Fruit fly (Drosophila melanogaster) whole organism, wandering third instar larva: Measurements from ENCODE around the gene CG3224.

ENCODE experiments used
- Abd-B ChIP-seq: fragments of >200 bp; optimal IDR thresholded peaks from 2 replicates; lab custom pipeline; 2017; ENCODE audit warnings: missing biosample characterization, missing genetic modification characterization
- CG32264 ChIP-seq: fragments of 200-800 bp; sonication (Bioruptor generic); optimal IDR thresholded peaks from 2 replicates; lab custom pipeline; 2016; ENCODE audit warnings: missing biosample characterization, missing genetic modification characterization
- CG9705 ChIP-seq: fragments of 200-800 bp; sonication (Bioruptor generic); optimal IDR thresholded peaks from 2 replicates; lab custom pipeline; 2018; ENCODE audit warnings: missing biosample characterization, mild to moderate bottlenecking, missing genetic modification characterization
- CrebA ChIP-seq: fragments of 200-800 bp; sonication (Bioruptor generic); optimal IDR thresholded peaks from 2 replicates; lab custom pipeline; 2016; ENCODE audit warnings: missing biosample characterization, mild to moderate bottlenecking, missing genetic modification characterization, borderline replicate concordance
- Dfd ChIP-seq: fragments of >200 bp; optimal IDR thresholded peaks from 2 replicates; lab custom pipeline; 2017; ENCODE audit warnings: missing biosample characterization, missing genetic modification characterization
- Dif ChIP-seq: fragments of 200-275, 200-300 bp; sonication (Bioruptor generic); optimal IDR thresholded peaks from 2 replicates; lab custom pipeline; 2018; ENCODE audit warnings: missing biosample characterization, missing genetic modification characterization; ENCODE audit not compliant: partially characterized antibody
- GATAd ChIP-seq: sonication (Bioruptor generic); optimal IDR thresholded peaks from 2 replicates; lab custom pipeline; 2016; ENCODE audit warnings: missing biosample characterization, missing genetic modification characterization
- HLH106 ChIP-seq: fragments of 200-800 bp; optimal IDR thresholded peaks from 3 replicates; lab custom pipeline; 2019; ENCODE audit warnings: missing biosample characterization, mild to moderate bottlenecking, missing genetic modification characterization, moderate library complexity
- Hnf4 ChIP-seq: fragments of 200-800 bp; sonication (Bioruptor generic); optimal IDR thresholded peaks from 2 replicates; lab custom pipeline; 2016; ENCODE audit warnings: missing biosample characterization, mild to moderate bottlenecking, missing genetic modification characterization
- Hr78 ChIP-seq: fragments of >200 bp; optimal IDR thresholded peaks from 2 replicates; lab custom pipeline; 2017; ENCODE audit warnings: missing biosample characterization, missing genetic modification characterization
- Hr83 ChIP-seq: fragments of 200-300 bp; sonication (Bioruptor generic); optimal IDR thresholded peaks from 2 replicates; lab custom pipeline; 2016; ENCODE audit warnings: missing biosample characterization, mild to moderate bottlenecking, missing genetic modification characterization, moderate library complexity; ENCODE audit not compliant: poor library complexity, severe bottlenecking
- Jra ChIP-seq: sonication (Bioruptor generic); optimal IDR thresholded peaks from 2 replicates; lab custom pipeline; 2016; ENCODE audit warnings: missing biosample characterization, missing genetic modification characterization
- Mio ChIP-seq: sonication (Bioruptor generic); optimal IDR thresholded peaks from 2 replicates; lab custom pipeline; 2016; ENCODE audit warnings: missing biosample characterization, missing genetic modification characterization
- Myc ChIP-seq: fragments of >200 bp; optimal IDR thresholded peaks from 2 replicates; lab custom pipeline; 2017
- N ChIP-seq: fragments of >200 bp; optimal IDR thresholded peaks from 2 replicates; lab custom pipeline; 2018; ENCODE audit warnings: missing biosample characterization, missing external identifiers, missing genetic modification characterization
- OdsH ChIP-seq: fragments of 200-800 bp; sonication (Bioruptor generic); optimal IDR thresholded peaks from 2 replicates; lab custom pipeline; 2016; ENCODE audit warnings: missing biosample characterization, mild to moderate bottlenecking, missing genetic modification characterization
- Rel ChIP-seq, 2 experiments: fragments of 200-800 bp; sonication (Bioruptor generic) in 1 of 2; optimal IDR thresholded peaks; 2 replicates in 1 of 2; 3 replicates in 1 of 2; lab custom pipeline; 2016 to 2019; ENCODE audit warnings: mild to moderate bottlenecking in 2 of 2, missing biosample characterization in 2 of 2, missing genetic modification characterization in 2 of 2, moderate library complexity in 1 of 2
- Sp1 ChIP-seq: fragments of 200-800 bp; sonication (Bioruptor generic); optimal IDR thresholded peaks from 3 replicates; lab custom pipeline; 2019; ENCODE audit warnings: missing biosample characterization, mild to moderate bottlenecking, missing genetic modification characterization, moderate library complexity
- Vsx2 ChIP-seq: fragments of 200-300, 225-300 bp; sonication (Bioruptor generic); optimal IDR thresholded peaks from 2 replicates; lab custom pipeline; 2018; ENCODE audit warnings: missing biosample characterization, missing genetic modification characterization; ENCODE audit not compliant: partially characterized antibody
- br ChIP-seq: fragments of 200-800 bp; sonication (Bioruptor generic); optimal IDR thresholded peaks from 2 replicates; lab custom pipeline; 2016; ENCODE audit warnings: missing biosample characterization, missing genetic modification characterization
- brk ChIP-seq: fragments of 200-800 bp; sonication (Bioruptor generic); optimal IDR thresholded peaks from 2 replicates; lab custom pipeline; 2016; ENCODE audit warnings: missing biosample characterization, mild to moderate bottlenecking, missing genetic modification characterization
- dl ChIP-seq, 2 experiments: fragments of 175-275, 200-275 bp in 1 of 2; fragments of 200-275 bp in 1 of 2; sonication (Bioruptor generic); optimal IDR thresholded peaks; lab custom pipeline; 2018; ENCODE audit warnings: mild to moderate bottlenecking in 2 of 2, missing biosample characterization in 2 of 2, missing genetic modification characterization in 2 of 2, moderate library complexity in 2 of 2; ENCODE audit not compliant: partially characterized antibody in 2 of 2, insufficient read depth in 1 of 2
- dmrt93B ChIP-seq: fragments of 200-800 bp; sonication (Bioruptor generic); optimal IDR thresholded peaks from 2 replicates; lab custom pipeline; 2018; ENCODE audit warnings: missing biosample characterization, mild to moderate bottlenecking, missing genetic modification characterization
- dsf ChIP-seq: sonication (Bioruptor generic); optimal IDR thresholded peaks from 2 replicates; lab custom pipeline; 2016; ENCODE audit warnings: missing biosample characterization, missing genetic modification characterization, borderline replicate concordance
- ey ChIP-seq: fragments of 200-800 bp; sonication (Bioruptor generic); optimal IDR thresholded peaks from 2 replicates; lab custom pipeline; 2016; ENCODE audit warnings: missing biosample characterization, missing genetic modification characterization
- foxo ChIP-seq, 2 experiments: fragments of 200-800 bp; sonication (Bioruptor generic); optimal IDR thresholded peaks; 2 replicates in 1 of 2; 3 replicates in 1 of 2; lab custom pipeline; 2016 to 2017; ENCODE audit warnings: missing biosample characterization in 2 of 2, missing genetic modification characterization in 2 of 2
- fru ChIP-seq: fragments of 200-800 bp; sonication (Bioruptor generic); optimal IDR thresholded peaks from 3 replicates; lab custom pipeline; 2016; ENCODE audit warnings: missing biosample characterization, mild to moderate bottlenecking, missing genetic modification characterization
- h ChIP-seq: fragments of 200-800 bp; sonication (Bioruptor generic); optimal IDR thresholded peaks from 3 replicates; lab custom pipeline; 2016; ENCODE audit warnings: missing biosample characterization, mild to moderate bottlenecking, missing genetic modification characterization
- jim ChIP-seq: fragments of 175-275, 200-325 bp; sonication (Bioruptor generic); optimal IDR thresholded peaks from 2 replicates; lab custom pipeline; 2016; ENCODE audit warnings: missing biosample characterization, mild to moderate bottlenecking, missing genetic modification characterization
- lola ChIP-seq: fragments of >200 bp; optimal IDR thresholded peaks from 2 replicates; lab custom pipeline; 2017; ENCODE audit warnings: missing biosample characterization, missing genetic modification characterization
- pan ChIP-seq: fragments of >200 bp; optimal IDR thresholded peaks from 2 replicates; lab custom pipeline; 2017
- psq ChIP-seq: fragments of 200-800 bp; sonication (Bioruptor generic); optimal IDR thresholded peaks from 3 replicates; lab custom pipeline; 2017; ENCODE audit warnings: missing biosample characterization, mild to moderate bottlenecking, missing genetic modification characterization, moderate library complexity
- rgr ChIP-seq: fragments of 200-800 bp; sonication (Bioruptor generic); optimal IDR thresholded peaks from 3 replicates; lab custom pipeline; 2016; ENCODE audit warnings: missing biosample characterization, mild to moderate bottlenecking, missing genetic modification characterization
- sage ChIP-seq: fragments of 200-800 bp; sonication (Bioruptor generic); optimal IDR thresholded peaks from 2 replicates; lab custom pipeline; 2016; ENCODE audit warnings: missing biosample characterization, mild to moderate bottlenecking, missing genetic modification characterization
- sv ChIP-seq: fragments of 200-800 bp; sonication (Bioruptor generic); optimal IDR thresholded peaks from 3 replicates; lab custom pipeline; 2016; ENCODE audit warnings: missing biosample characterization, missing genetic modification characterization
- tai ChIP-seq: sonication (Bioruptor generic); optimal IDR thresholded peaks from 2 replicates; lab custom pipeline; 2016; ENCODE audit warnings: missing biosample characterization, missing genetic modification characterization
- usp ChIP-seq: fragments of >200 bp; optimal IDR thresholded peaks from 2 replicates; lab custom pipeline; 2017; ENCODE audit warnings: missing biosample characterization, missing genetic modification characterization
- woc ChIP-seq: sonication (Bioruptor generic); optimal IDR thresholded peaks from 2 replicates; lab custom pipeline; 2016; ENCODE audit warnings: missing biosample characterization, mild to moderate bottlenecking, missing genetic modification characterization

The CG3224 gene

dm6 chrX:6621566-6622006 is 39.7 kb downstream of the CG3224 start:
- TF ChIP-seq Mio (GFP tag; lab: Kevin White, UChicago): no peak
- TF ChIP-seq sv: peak; percentile 18
- no peak for TF ChIP-seq Dfd (GFP tag; lab: Kevin White, UChicago)
- TF ChIP-seq jim (GFP tag; lab: Kevin White, UChicago): no peak
- TF ChIP-seq Myc (lab: Kevin White, UChicago): no peak
- TF ChIP-seq usp (GFP tag; lab: Kevin White, UChicago): no peak

DNA sequence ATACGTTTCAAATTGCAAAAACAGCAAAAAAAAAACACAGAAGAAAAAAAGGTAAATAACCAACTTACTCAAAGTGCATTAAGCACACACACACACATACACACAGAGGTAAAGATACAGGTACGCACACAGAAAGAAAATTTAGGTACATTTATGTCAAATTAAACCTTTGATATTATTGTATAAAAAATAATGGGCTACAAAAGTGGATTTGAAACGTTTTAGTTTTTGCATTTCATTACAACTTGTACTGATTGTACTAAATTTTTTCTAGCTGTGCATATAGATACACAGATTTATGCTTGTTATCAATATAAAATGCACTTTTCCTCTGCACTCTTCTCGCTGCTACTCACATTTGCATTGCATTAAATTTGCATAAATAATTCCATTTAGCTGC is 43.9 kb downstream of the CG3224 start:
- TF ChIP-seq psq (GFP tag; lab: Kevin White, UChicago) (no peak), pan (no peak), Dfd (GFP tag; lab: Kevin White, UChicago) (no peak), N (GFP tag; lab: Kevin White, UChicago) (no peak), sv (no peak), lola (GFP tag; lab: Kevin White, UChicago) (no peak), Sp1 (GFP tag; lab: Kevin White, UChicago) (no peak), Hr78 (no peak), brk (GFP tag; lab: Kevin White, UChicago) (no peak), sage (GFP tag; lab: Kevin White, UChicago) (no peak), ey (GFP tag; lab: Kevin White, UChicago) (no peak), br (no peak), foxo (GFP tag; optimal IDR thresholded peaks at IDR 0.05; lab: Kevin White, UChicago) (no peak), usp (GFP tag; lab: Kevin White, UChicago) (no peak)

- TF ChIP-seq br: no peak
- TF ChIP-seq fru (GFP tag; lab: Kevin White, UChicago): no peak
- TF ChIP-seq Abd-B (GFP tag; lab: Kevin White, UChicago): no peak
- no peak for TF ChIP-seq dmrt93B (GFP tag; lab: Kevin White, UChicago)
- no peak for TF ChIP-seq HLH106 (tag; lab: Kevin White, UChicago)
- no peak for TF ChIP-seq OdsH (GFP tag; lab: Kevin White, UChicago)
- TF ChIP-seq Hr78: no peak
- no peak for TF ChIP-seq tai
- TF ChIP-seq Sp1 (GFP tag; lab: Kevin White, UChicago): no peak
- TF ChIP-seq Dif (GFP tag; lab: Kevin White, UChicago): no peak
- no peak for TF ChIP-seq Dfd (GFP tag; lab: Kevin White, UChicago)
- no peak for TF ChIP-seq Jra (GFP tag; lab: Kevin White, UChicago)
- no peak for TF ChIP-seq ey (GFP tag; lab: Kevin White, UChicago)
- no peak for TF ChIP-seq Mio (GFP tag; lab: Kevin White, UChicago)
- no peak for TF ChIP-seq rgr (GFP tag; lab: Kevin White, UChicago)
Measured at dm6 chrX:6616771-6617170, 44.5 kb downstream of the CG3224 start.

dm6 chrX:6615476-6615875 is 45.8 kb downstream of the CG3224 start:
- no peak for TF ChIP-seq N (GFP tag; lab: Kevin White, UChicago)
- TF ChIP-seq sage (GFP tag; lab: Kevin White, UChicago): no peak
- TF ChIP-seq Sp1 (GFP tag; lab: Kevin White, UChicago): no peak
- TF ChIP-seq Rel (GFP tag; optimal IDR thresholded peaks at IDR 0.05; lab: Kevin White, UChicago): no peak
- no peak for TF ChIP-seq Rel (tag; optimal IDR thresholded peaks at IDR 0.05; lab: Kevin White, UChicago)
- TF ChIP-seq Hnf4 (GFP tag; lab: Kevin White, UChicago): no peak
- TF ChIP-seq dl (GFP tag; optimal IDR thresholded peaks at IDR 0.05; lab: Kevin White, UChicago; ENCODE audit: insufficient read depth in 1 of 2, partially characterized antibody in 2 of 2): no peak
- TF ChIP-seq dsf (GFP tag; lab: Kevin White, UChicago): no peak
- TF ChIP-seq Hr78: no peak
- TF ChIP-seq h: peak; percentile 39
- no peak for TF ChIP-seq Dif (GFP tag; lab: Kevin White, UChicago)
- no peak for TF ChIP-seq Jra (GFP tag; lab: Kevin White, UChicago)
- peak; percentile 21 for TF ChIP-seq dmrt93B (GFP tag; lab: Kevin White, UChicago)
- no peak for TF ChIP-seq CG32264
- TF ChIP-seq fru (GFP tag; lab: Kevin White, UChicago): peak; percentile 52
- TF ChIP-seq Hr83 (GFP tag; lab: Kevin White, UChicago): no peak
- TF ChIP-seq usp (GFP tag; lab: Kevin White, UChicago): no peak
- TF ChIP-seq tai: no peak
- TF ChIP-seq ey (GFP tag; lab: Kevin White, UChicago): peak; percentile 67
- no peak for TF ChIP-seq CrebA (GFP tag; lab: Kevin White, UChicago)
- TF ChIP-seq brk (GFP tag; lab: Kevin White, UChicago): no peak
- TF ChIP-seq OdsH (GFP tag; lab: Kevin White, UChicago): peak; percentile 18
- TF ChIP-seq Myc (lab: Kevin White, UChicago): no peak
- no peak for TF ChIP-seq GATAd
- TF ChIP-seq lola (GFP tag; lab: Kevin White, UChicago): no peak
- no peak for TF ChIP-seq jim (GFP tag; lab: Kevin White, UChicago)
- no peak for TF ChIP-seq Mio (GFP tag; lab: Kevin White, UChicago)
- no peak for TF ChIP-seq sv
- TF ChIP-seq psq (GFP tag; lab: Kevin White, UChicago): peak; percentile 14
- peak in 1 of 2 experiments; percentile 62 for TF ChIP-seq foxo (GFP tag; optimal IDR thresholded peaks at IDR 0.05; lab: Kevin White, UChicago)
- peak; percentile 13 for TF ChIP-seq br
- no peak for TF ChIP-seq Dfd (GFP tag; lab: Kevin White, UChicago)
- no peak for TF ChIP-seq CG9705
- no peak for TF ChIP-seq Vsx2 (GFP tag; lab: Kevin White, UChicago)
- no peak for TF ChIP-seq Abd-B (GFP tag; lab: Kevin White, UChicago)
- TF ChIP-seq woc (GFP tag; lab: Kevin White, UChicago): peak; percentile 28
- TF ChIP-seq pan: no peak
- peak; percentile 22 for TF ChIP-seq HLH106 (tag; lab: Kevin White, UChicago)
- TF ChIP-seq rgr (GFP tag; lab: Kevin White, UChicago): peak; percentile 24
